Worm (Caenorhabditis elegans): ENCODE results near the gene col-161.

col-161 gene

DNA sequence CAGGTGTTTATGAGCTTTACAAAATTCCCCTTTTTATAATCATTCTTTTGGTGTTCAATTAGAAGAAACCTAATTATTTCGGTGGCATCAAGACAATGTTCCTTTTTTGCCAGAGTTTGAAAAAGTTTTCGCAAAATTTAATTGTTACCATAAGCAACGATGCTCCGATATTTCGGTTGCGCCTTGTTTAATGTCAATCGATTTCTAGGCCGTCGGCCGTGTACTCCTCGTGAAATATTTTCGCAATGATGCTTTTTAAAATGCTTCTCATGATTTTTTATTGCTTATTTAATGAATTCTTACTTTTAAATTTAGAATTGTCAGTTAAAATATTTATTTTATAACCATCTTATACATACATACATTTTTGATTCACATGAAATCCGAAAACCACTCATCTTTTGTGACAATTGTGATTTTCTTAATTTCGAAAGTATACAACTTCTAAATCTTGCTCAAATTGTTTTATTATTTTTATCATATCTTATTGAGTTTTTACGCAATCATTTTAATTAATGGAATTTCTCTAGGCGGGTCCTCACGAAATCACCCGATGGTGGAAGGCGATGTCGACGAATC is 4.7 kb downstream of the col-161 start, which contains the start of gene C50B6.3 (continued):
- TF ChIP-seq tbx-2 (tag; optimal IDR thresholded peaks at IDR 0.05) (peak; percentile 95), lin-14 (GFP tag; optimal IDR thresholded peaks at IDR 0.05) (peak; percentile 90), egl-27 (tag; optimal IDR thresholded peaks at IDR 0.05) (no peak), mef-2 (tag; optimal IDR thresholded peaks at IDR 0.05) (no peak), tlp-1 (tag; optimal IDR thresholded peaks at IDR 0.05) (no peak), lsy-2 (tag; optimal IDR thresholded peaks at IDR 0.05) (peak; percentile 91), swsn-7 (tag; optimal IDR thresholded peaks at IDR 0.05) (peak; percentile 92), fos-1 (tag; optimal IDR thresholded peaks at IDR 0.05) (peak; percentile 74), aha-1 (tag; optimal IDR thresholded peaks at IDR 0.05) (no peak), nhr-77 (tag; optimal IDR thresholded peaks at IDR 0.05) (peak; percentile 53), lin-13 (GFP tag; optimal IDR thresholded peaks at IDR 0.05) (peak; percentile 79), unc-98 (GFP tag; IDR thresholded peaks at IDR 0.05) (peak; percentile 73), C34B4.2 (tag; optimal IDR thresholded peaks at IDR 0.05) (no peak), unc-130 (tag; optimal IDR thresholded peaks at IDR 0.05) (peak; percentile 84), vab-15 (tag; optimal IDR thresholded peaks at IDR 0.05) (peak; percentile 84), fkh-10 (GFP tag; optimal IDR thresholded peaks at IDR 0.05) (peak; percentile 23), dpl-1 (GFP tag; optimal IDR thresholded peaks at IDR 0.05) (peak; percentile 76 to 92 (median 85)), snu-23 (GFP tag; optimal IDR thresholded peaks at IDR 0.05) (peak; percentile 95), F16B12.6 (tag; optimal IDR thresholded peaks at IDR 0.05) (peak; percentile 24), ets-5 (GFP tag; IDR thresholded peaks at IDR 0.05) (no peak), nhr-76 (tag; optimal IDR thresholded peaks at IDR 0.05) (no peak), hlh-17 (GFP tag; optimal IDR thresholded peaks at IDR 0.05; ENCODE audit: borderline replicate concordance) (no peak), nhr-237 (tag; optimal IDR thresholded peaks at IDR 0.05) (peak; percentile 45), dsc-1 (tag; optimal IDR thresholded peaks at IDR 0.05) (peak; percentile 96), blmp-1 (tag; optimal IDR thresholded peaks at IDR 0.05) (peak; percentile 71), unc-86 (tag; optimal IDR thresholded peaks at IDR 0.05) (peak; percentile 85), nhr-28 (tag; optimal IDR thresholded peaks at IDR 0.05) (no peak), skn-1 (tag; optimal IDR thresholded peaks at IDR 0.05) (peak; percentile 66), nhr-85 (tag) (peak; percentile 95), efl-1 (optimal IDR thresholded peaks at IDR 0.05) (peak; percentile 85 to 88), efl-1 (GFP tag; optimal IDR thresholded peaks at IDR 0.05 in 1 of 2) (peak; percentile 81 to 98), isw-1 (GFP tag; IDR thresholded peaks at IDR 0.05) (peak; percentile 85), nhr-47 (tag; optimal IDR thresholded peaks at IDR 0.05) (peak; percentile 93), mab-9 (GFP tag; IDR thresholded peaks at IDR 0.05) (peak; percentile 80), nhr-71 (tag; optimal IDR thresholded peaks at IDR 0.05) (peak; percentile 95), elt-3 (tag; optimal IDR thresholded peaks at IDR 0.05) (peak in 2 of 6 experiments; percentile 76 to 82), mep-1 (tag; optimal IDR thresholded peaks at IDR 0.05) (peak; percentile 92), ceh-63 (GFP tag; optimal IDR thresholded peaks at IDR 0.05) (peak; percentile 69), irx-1 (tag; optimal IDR thresholded peaks at IDR 0.05) (peak; percentile 91), sptf-1 (tag; optimal IDR thresholded peaks at IDR 0.05) (no peak), ztf-11 (tag; optimal IDR thresholded peaks at IDR 0.05) (peak in 1 of 2 experiments; percentile 97), rnt-1 (tag; optimal IDR thresholded peaks at IDR 0.05) (peak; percentile 99), ceh-8 (GFP tag; optimal IDR thresholded peaks at IDR 0.05) (peak; percentile 84), egl-13 (tag; optimal IDR thresholded peaks at IDR 0.05) (peak; percentile 93), pag-3 (tag; optimal IDR thresholded peaks at IDR 0.05; ENCODE audit: borderline replicate concordance, insufficient read depth) (no peak), sup-37 (GFP tag; optimal IDR thresholded peaks at IDR 0.05) (no peak), lin-15B (tag; optimal IDR thresholded peaks at IDR 0.05) (peak; percentile 87), nhr-12 (tag; optimal IDR thresholded peaks at IDR 0.05) (no peak), efl-3 (GFP tag; optimal IDR thresholded peaks at IDR 0.05) (peak; percentile 44), ces-1 (GFP tag; optimal IDR thresholded peaks at IDR 0.05) (no peak), ztf-4 (tag; optimal IDR thresholded peaks at IDR 0.05) (peak; percentile 78), xbp-1 (tag; optimal IDR thresholded peaks at IDR 0.05) (peak; percentile 92), hlh-4 (tag; optimal IDR thresholded peaks at IDR 0.05) (peak; percentile 80)

Data from whole organism, L1 larva.